Fruit fly (Drosophila melanogaster) whole organism, pupa: ENCODE results near the gene CG14646.

ENCODE experiments used
- CG10348 ChIP-seq: fragments of 200-800 bp; sonication (Bioruptor generic); IDR thresholded peaks from 2 replicates; pipeline ENCODE4 v1.3.6; 2022; ENCODE audit warnings: missing biosample characterization, missing genetic modification characterization
- CG12605 ChIP-seq: fragments of 200-800 bp; sonication (Bioruptor generic); IDR thresholded peaks from 2 replicates; pipeline ENCODE4 v1.3.6; 2022; ENCODE audit warnings: missing biosample characterization, missing genetic modification characterization
- CG17806 ChIP-seq: fragments of 200-800 bp; sonication (Bioruptor generic); optimal IDR thresholded peaks from 2 replicates; lab custom pipeline; 2018; ENCODE audit warnings: missing biosample characterization, mild to moderate bottlenecking, missing genetic modification characterization, moderate library complexity
- CG32121 ChIP-seq: fragments of 200-800 bp; sonication (Bioruptor generic); IDR thresholded peaks from 2 replicates; pipeline ENCODE4 v1.3.6; 2022; ENCODE audit warnings: missing biosample characterization, missing genetic modification characterization
- EcR ChIP-seq: fragments of 200-800 bp; sonication (Bioruptor generic); optimal IDR thresholded peaks from 3 replicates; lab custom pipeline; 2019; ENCODE audit warnings: missing biosample characterization, missing genetic modification characterization, mild to moderate bottlenecking, moderate library complexity, missing genetic modification reagents
- Pif1A ChIP-seq: fragments of 200-800 bp; sonication (Bioruptor generic); optimal IDR thresholded peaks from 3 replicates; lab custom pipeline; 2016; ENCODE audit warnings: missing biosample characterization, missing genetic modification characterization

dm6 chr3R:4381079-4381919 lies 8.9 kb upstream of the CG14646 start, which contains the start of gene Cont:
- TF ChIP-seq Pif1A (GFP tag; lab: Kevin White, UChicago) (no peak), CG12605 (no peak), EcR (GFP tag; lab: Kevin White, UChicago) (no peak), CG17806 (no peak), CG32121 (GFP tag; lab: Robert Waterston, UW) (no peak), CG10348 (GFP tag; lab: Robert Waterston, UW) (no peak)
